Worm (Caenorhabditis elegans) whole organism, midembryonic: ENCODE measurements around the gene C13C4.6.

Source experiments
- T22C8.4 ChIP-seq: fragments of 200-800 bp; sonication (Bioruptor generic); IDR thresholded peaks from 2 replicates; pipeline ENCODE4 v1.3.6; 2022; ENCODE audit warnings: missing genetic modification characterization, missing compliant biosample characterization
- cog-1 ChIP-seq: sonication (generic microtip); optimal IDR thresholded peaks from 2 replicates; lab custom pipeline; 2016; ENCODE audit warnings: missing genetic modification characterization, missing compliant biosample characterization
- flt-1 ChIP-seq: fragments of 200-800 bp; sonication (Bioruptor generic); IDR thresholded peaks from 2 replicates; pipeline ENCODE4 v1.3.6; 2022; ENCODE audit warnings: missing genetic modification characterization, missing compliant biosample characterization
- klf-2 ChIP-seq: fragments of 200-800 bp; sonication (Bioruptor generic); conservative IDR thresholded peaks from 2 replicates; pipeline ENCODE4 v1.3.6; 2022; ENCODE audit warnings: missing genetic modification reagents, missing genetic modification characterization, missing compliant biosample characterization
- med-1 ChIP-seq: sonication (generic microtip); optimal IDR thresholded peaks from 2 replicates; lab custom pipeline; 2017; ENCODE audit warnings: missing genetic modification characterization, mild to moderate bottlenecking, missing compliant biosample characterization, antibody characterized with exemption, missing genetic modification reagents; ENCODE audit not compliant: insufficient read depth
- ref-1 ChIP-seq: fragments of 200-800 bp; sonication (Bioruptor generic); conservative IDR thresholded peaks from 2 replicates; pipeline ENCODE4 v1.3.6; 2022; ENCODE audit warnings: missing genetic modification reagents, missing genetic modification characterization, missing compliant biosample characterization
- tab-1 ChIP-seq: fragments of 200-800 bp; sonication (Bioruptor generic); IDR thresholded peaks from 2 replicates; pipeline ENCODE4 v1.3.6; 2022; ENCODE audit warnings: missing genetic modification characterization, missing compliant biosample characterization
- ztf-23 ChIP-seq: fragments of 200-800 bp; sonication (Bioruptor generic); IDR thresholded peaks from 2 replicates; pipeline ENCODE4 v1.3.6; 2022; ENCODE audit warnings: missing genetic modification reagents, missing genetic modification characterization, missing compliant biosample characterization
- ztf-29 ChIP-seq: fragments of 200-800 bp; sonication (Bioruptor generic); IDR thresholded peaks from 2 replicates; pipeline ENCODE4 v1.3.6; 2022; ENCODE audit warnings: missing genetic modification reagents, missing genetic modification characterization, missing compliant biosample characterization

C13C4.6 gene

DNA sequence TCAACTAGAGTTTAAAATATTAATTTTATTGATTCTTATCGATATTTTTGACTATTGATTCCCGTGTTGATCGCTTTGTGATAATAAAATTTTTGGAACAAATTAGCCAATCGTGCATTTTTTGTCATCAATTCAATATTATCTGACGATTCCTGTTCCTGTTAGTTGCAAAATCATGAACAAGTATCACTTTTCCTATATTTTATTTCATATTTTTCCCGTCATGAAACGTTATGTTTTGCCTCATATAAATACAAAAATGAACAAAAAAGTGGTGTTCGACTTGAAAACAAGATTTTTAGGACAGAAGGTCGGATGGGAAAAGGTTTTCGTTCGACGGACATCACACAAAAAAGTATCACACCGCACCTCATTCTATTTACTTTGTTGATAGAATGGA is at the start of gene C13C4.6:
C13C4.6 (plus strand) TSS at position 301 of the 400 bp plus-strand sequence.
- TF ChIP-seq klf-2 (GFP tag; lab: Robert Waterston, UW) (no peak), flt-1 (GFP tag; lab: Robert Waterston, UW) (no peak), T22C8.4 (GFP tag; lab: Robert Waterston, UW) (no peak), ztf-29 (GFP tag; lab: Robert Waterston, UW) (no peak), med-1 (GFP tag; lab: Kevin White, UChicago) (no peak), ztf-23 (GFP tag; lab: Robert Waterston, UW) (no peak), ref-1 (no peak), cog-1 (tag; lab: Kevin White, UChicago) (no peak), tab-1 (GFP tag; lab: Robert Waterston, UW) (no peak)

- TF ChIP-seq T22C8.4 (GFP tag; lab: Robert Waterston, UW): no peak
- no peak for TF ChIP-seq med-1 (GFP tag; lab: Kevin White, UChicago)
- no peak for TF ChIP-seq ztf-29 (GFP tag; lab: Robert Waterston, UW)
- no peak for TF ChIP-seq tab-1 (GFP tag; lab: Robert Waterston, UW)
Observed at ce11 chrV:12074886-12075285, 46.5 kb upstream of the C13C4.6 start, which contains the start of gene R07B7.6. Gene R07B7.6 (minus strand): TSS chrV:12074986.

DNA sequence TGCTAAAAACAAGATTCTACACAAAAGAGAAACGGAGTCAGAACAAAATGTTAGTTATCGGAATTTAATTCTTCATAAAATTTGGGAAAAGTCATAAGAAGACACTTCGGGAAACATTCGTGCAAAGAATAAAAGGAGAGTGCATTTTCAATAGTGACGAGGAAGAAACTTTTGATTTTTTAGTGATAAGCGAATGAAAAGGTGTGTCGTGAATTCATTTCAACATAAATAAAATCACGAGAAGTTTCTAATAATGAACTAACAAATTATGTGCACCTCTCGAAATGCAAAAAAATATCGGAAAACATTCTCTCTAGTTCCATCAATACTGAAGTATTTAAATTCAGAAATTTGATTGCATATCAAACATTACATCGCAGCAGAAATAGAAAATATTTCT is 45.4 kb upstream of the C13C4.6 start:
- TF ChIP-seq tab-1 (GFP tag; lab: Robert Waterston, UW): no peak
- TF ChIP-seq ztf-23 (GFP tag; lab: Robert Waterston, UW): no peak
- no peak for TF ChIP-seq ztf-29 (GFP tag; lab: Robert Waterston, UW)
- TF ChIP-seq flt-1 (GFP tag; lab: Robert Waterston, UW): no peak
- no peak for TF ChIP-seq cog-1 (tag; lab: Kevin White, UChicago)
- no peak for TF ChIP-seq med-1 (GFP tag; lab: Kevin White, UChicago)
- TF ChIP-seq ref-1: no peak
- TF ChIP-seq T22C8.4 (GFP tag; lab: Robert Waterston, UW): no peak
- no peak for TF ChIP-seq klf-2 (GFP tag; lab: Robert Waterston, UW)

ce11 chrV:12080274-12080673 is 41.1 kb upstream of the C13C4.6 start, which contains the start of gene R07B7.9:
Gene R07B7.9 (minus strand): TSS chrV:12080374.
- TF ChIP-seq flt-1 (GFP tag; lab: Robert Waterston, UW): no peak
- no peak for TF ChIP-seq ztf-29 (GFP tag; lab: Robert Waterston, UW)
- TF ChIP-seq klf-2 (GFP tag; lab: Robert Waterston, UW): no peak
- no peak for TF ChIP-seq ztf-23 (GFP tag; lab: Robert Waterston, UW)
- no peak for TF ChIP-seq cog-1 (tag; lab: Kevin White, UChicago)
- TF ChIP-seq ref-1: no peak
- TF ChIP-seq tab-1 (GFP tag; lab: Robert Waterston, UW): no peak
- TF ChIP-seq med-1 (GFP tag; lab: Kevin White, UChicago): no peak
- TF ChIP-seq T22C8.4 (GFP tag; lab: Robert Waterston, UW): no peak

ce11 chrV:12082932-12083331 is 38.4 kb upstream of the C13C4.6 start, which contains the start of gene R07B7.10:
Gene R07B7.10 (plus strand): TSS chrV:12083216.
- TF ChIP-seq T22C8.4 (GFP tag; lab: Robert Waterston, UW) (no peak), cog-1 (tag; lab: Kevin White, UChicago) (no peak), ref-1 (no peak)

DNA sequence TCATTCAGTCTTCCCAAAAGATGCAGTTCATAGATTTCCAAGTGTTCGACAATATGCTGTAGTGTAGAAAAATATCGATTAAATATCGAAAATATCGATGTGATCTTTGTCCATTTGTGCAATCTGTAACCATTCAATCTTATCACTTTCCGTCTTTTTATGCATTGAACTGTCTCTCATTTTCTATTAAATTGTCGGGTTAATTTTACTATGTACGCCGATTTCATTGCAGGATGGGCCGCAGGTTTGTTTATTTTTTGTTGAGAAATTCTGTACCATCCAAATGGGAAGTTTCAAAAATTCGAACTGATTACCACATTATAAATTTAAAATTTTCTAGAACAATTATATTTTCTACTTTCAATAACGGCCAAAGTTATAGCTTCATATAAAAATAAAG is 37.2 kb upstream of the C13C4.6 start, which contains the start of gene R07B7.8:
R07B7.8 (minus strand) TSS at position 101 of the 400 bp plus-strand sequence.
- TF ChIP-seq flt-1 (GFP tag; lab: Robert Waterston, UW) (no peak), ztf-23 (GFP tag; lab: Robert Waterston, UW) (no peak), med-1 (GFP tag; lab: Kevin White, UChicago) (no peak), klf-2 (GFP tag; lab: Robert Waterston, UW) (no peak), ref-1 (no peak), cog-1 (tag; lab: Kevin White, UChicago) (no peak), tab-1 (GFP tag; lab: Robert Waterston, UW) (no peak), T22C8.4 (GFP tag; lab: Robert Waterston, UW) (no peak), ztf-29 (GFP tag; lab: Robert Waterston, UW) (no peak)

- TF ChIP-seq ref-1: no peak
- no peak for TF ChIP-seq flt-1 (GFP tag; lab: Robert Waterston, UW)
- TF ChIP-seq cog-1 (tag; lab: Kevin White, UChicago): no peak
- no peak for TF ChIP-seq T22C8.4 (GFP tag; lab: Robert Waterston, UW)
Observed at ce11 chrV:12085867-12086634, 35.3 kb upstream of the C13C4.6 start.

DNA sequence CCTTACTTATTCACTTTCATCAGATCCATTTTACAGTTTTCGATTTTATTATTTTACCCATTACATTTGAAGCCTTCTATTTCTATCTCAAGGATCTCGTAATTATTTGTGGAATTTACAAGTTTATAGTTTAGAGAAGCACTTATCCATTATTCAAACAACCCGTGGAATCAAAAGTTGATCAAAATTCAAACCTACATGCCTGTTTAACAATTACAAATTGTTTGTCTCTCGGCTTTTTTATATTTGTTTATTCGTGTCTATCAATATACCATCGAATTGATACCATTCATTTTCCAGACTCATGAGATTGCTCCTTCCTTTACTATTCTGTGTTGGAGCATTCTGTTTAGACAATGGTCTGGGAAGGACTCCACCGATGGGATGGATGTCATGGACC is 34.4 kb upstream of the C13C4.6 start, which contains the start of gene gana-1:
gana-1 (plus strand) TSS at position 301 of the 400 bp plus-strand sequence.
- TF ChIP-seq klf-2 (GFP tag; lab: Robert Waterston, UW): no peak
- no peak for TF ChIP-seq med-1 (GFP tag; lab: Kevin White, UChicago)
- no peak for TF ChIP-seq cog-1 (tag; lab: Kevin White, UChicago)
- no peak for TF ChIP-seq ref-1
- no peak for TF ChIP-seq tab-1 (GFP tag; lab: Robert Waterston, UW)
- TF ChIP-seq T22C8.4 (GFP tag; lab: Robert Waterston, UW): no peak
- TF ChIP-seq flt-1 (GFP tag; lab: Robert Waterston, UW): no peak
- no peak for TF ChIP-seq ztf-23 (GFP tag; lab: Robert Waterston, UW)
- TF ChIP-seq ztf-29 (GFP tag; lab: Robert Waterston, UW): no peak

DNA sequence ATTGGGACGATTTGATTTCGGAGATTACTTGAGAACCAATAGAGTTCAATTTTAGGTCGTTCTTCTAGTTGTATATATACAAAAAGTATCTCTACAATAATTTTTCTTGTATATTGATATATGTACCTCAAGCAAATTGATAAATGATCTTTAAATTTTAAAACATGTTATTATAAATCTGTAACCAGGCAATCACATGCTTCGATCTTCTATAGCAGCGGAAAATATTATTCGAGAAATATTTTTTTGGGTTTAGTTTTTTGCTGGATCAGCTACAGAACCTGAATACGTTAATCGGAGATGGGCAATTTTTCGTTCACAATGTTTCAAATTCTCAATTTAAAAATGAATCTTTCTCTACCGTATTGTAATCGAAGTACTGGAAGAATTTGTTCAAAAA is 32.6 kb upstream of the C13C4.6 start, which contains the start of gene R07B7.12:
R07B7.12 (plus strand) TSS at position 301 of the 400 bp plus-strand sequence.
- TF ChIP-seq cog-1 (tag; lab: Kevin White, UChicago): no peak
- no peak for TF ChIP-seq ztf-29 (GFP tag; lab: Robert Waterston, UW)
- no peak for TF ChIP-seq tab-1 (GFP tag; lab: Robert Waterston, UW)
- no peak for TF ChIP-seq ztf-23 (GFP tag; lab: Robert Waterston, UW)
- TF ChIP-seq med-1 (GFP tag; lab: Kevin White, UChicago): no peak
